Worm (Caenorhabditis elegans) whole organism, L2 larva: ENCODE results near the gene sre-34.

Experiments
- C34F6.9 ChIP-seq: fragments of 150-350 bp; optimal IDR thresholded peaks from 2 replicates; lab custom pipeline; 2014; ENCODE audit warnings: missing biosample characterization, missing genetic modification characterization
- R02D3.7 ChIP-seq: fragments of 150-350 bp; optimal IDR thresholded peaks from 2 replicates; lab custom pipeline; 2014; ENCODE audit warnings: missing biosample characterization, missing genetic modification characterization
- Y55F3AM.14 ChIP-seq: fragments of 200-800 bp; sonication (Bioruptor generic); optimal IDR thresholded peaks from 2 replicates; lab custom pipeline; 2018; ENCODE audit warnings: mild to moderate bottlenecking, missing genetic modification characterization, missing compliant biosample characterization
- alr-1 ChIP-seq: fragments of 150-350 bp; optimal IDR thresholded peaks from 2 replicates; lab custom pipeline; 2014; ENCODE audit warnings: missing biosample characterization, missing genetic modification characterization
- aly-2 ChIP-seq: fragments of 150-350 bp; optimal IDR thresholded peaks from 2 replicates; lab custom pipeline; 2014; ENCODE audit warnings: missing biosample characterization, missing genetic modification characterization
- blmp-1 ChIP-seq: sonication (generic microtip); optimal IDR thresholded peaks from 2 replicates; lab custom pipeline; 2017; ENCODE audit warnings: missing genetic modification characterization, mild to moderate bottlenecking, missing compliant biosample characterization, antibody characterized with exemption, moderate library complexity; ENCODE audit not compliant: insufficient read depth
- ceh-16 ChIP-seq: fragments of 150-350 bp; optimal IDR thresholded peaks from 2 replicates; lab custom pipeline; 2014; ENCODE audit warnings: missing biosample characterization, missing genetic modification characterization
- ceh-82 ChIP-seq: fragments of 150-350 bp; optimal IDR thresholded peaks from 2 replicates; lab custom pipeline; 2014; ENCODE audit warnings: missing biosample characterization, missing genetic modification characterization
- crh-2 ChIP-seq: sonication (generic microtip); optimal IDR thresholded peaks from 2 replicates; lab custom pipeline; 2017; ENCODE audit warnings: missing biosample characterization, missing genetic modification characterization
- dmd-4 ChIP-seq: sonication (generic microtip); optimal IDR thresholded peaks from 2 replicates; lab custom pipeline; 2017; ENCODE audit warnings: missing biosample characterization, missing genetic modification characterization
- egl-27 ChIP-seq: sonication (generic microtip); optimal IDR thresholded peaks from 3 replicates; lab custom pipeline; 2017; ENCODE audit warnings: missing biosample characterization, missing genetic modification reagents, missing genetic modification characterization
- elt-1 ChIP-seq: fragments of 150-350 bp; optimal IDR thresholded peaks from 2 replicates; lab custom pipeline; 2014; ENCODE audit warnings: missing biosample characterization, missing genetic modification characterization
- elt-3 ChIP-seq: sonication (generic microtip); optimal IDR thresholded peaks from 2 replicates; lab custom pipeline; 2017; ENCODE audit warnings: missing biosample characterization, missing genetic modification characterization
- gmeb-1 ChIP-seq: fragments of 150-350 bp; optimal IDR thresholded peaks from 2 replicates; lab custom pipeline; 2014; ENCODE audit warnings: missing biosample characterization, missing genetic modification characterization
- lin-39 ChIP-seq: fragments of 150-350 bp; optimal IDR thresholded peaks from 2 replicates; lab custom pipeline; 2014; ENCODE audit warnings: missing biosample characterization, missing genetic modification reagents, missing genetic modification characterization
- lsy-2 ChIP-seq, 2 experiments: fragments of 150-350 bp in 1 of 2; sonication (generic microtip) in 1 of 2; optimal IDR thresholded peaks; 2 replicates each; lab custom pipeline; 2014 to 2017; ENCODE audit warnings: missing biosample characterization in 2 of 2, missing genetic modification characterization in 2 of 2
- mab-5 ChIP-seq: fragments of 150-350 bp; optimal IDR thresholded peaks from 2 replicates; lab custom pipeline; 2014; ENCODE audit warnings: missing biosample characterization, missing genetic modification characterization
- mbf-1 ChIP-seq: sonication (generic microtip); optimal IDR thresholded peaks from 2 replicates; lab custom pipeline; 2017; ENCODE audit warnings: missing biosample characterization, missing genetic modification characterization
- mdl-1 ChIP-seq, 2 experiments: fragments of 150-350 bp in 1 of 2; sonication (generic microtip) in 1 of 2; optimal IDR thresholded peaks; 2 replicates each; lab custom pipeline; 2017; ENCODE audit warnings: missing biosample characterization in 2 of 2, missing genetic modification characterization in 2 of 2
- nhr-10 ChIP-seq: sonication (generic microtip); optimal IDR thresholded peaks from 2 replicates; lab custom pipeline; 2017; ENCODE audit warnings: missing biosample characterization, missing genetic modification characterization
- nhr-12 ChIP-seq: fragments of 150-350 bp; optimal IDR thresholded peaks from 2 replicates; lab custom pipeline; 2014; ENCODE audit warnings: missing biosample characterization, missing genetic modification characterization
- nhr-129 ChIP-seq: fragments of 150-350 bp; optimal IDR thresholded peaks from 2 replicates; lab custom pipeline; 2014; ENCODE audit warnings: missing biosample characterization, missing genetic modification characterization
- nhr-21 ChIP-seq: fragments of 150-350 bp; optimal IDR thresholded peaks from 2 replicates; lab custom pipeline; 2014; ENCODE audit warnings: missing biosample characterization, missing genetic modification characterization
- nhr-23 ChIP-seq: fragments of 150-350 bp; optimal IDR thresholded peaks from 2 replicates; lab custom pipeline; 2014; ENCODE audit warnings: missing biosample characterization, missing genetic modification reagents, missing genetic modification characterization
- nhr-237 ChIP-seq: fragments of 150-350 bp; optimal IDR thresholded peaks from 2 replicates; lab custom pipeline; 2014; ENCODE audit warnings: missing biosample characterization, missing genetic modification characterization
- nhr-6 ChIP-seq: fragments of 150-350 bp; optimal IDR thresholded peaks from 2 replicates; lab custom pipeline; 2014; ENCODE audit warnings: missing biosample characterization, missing genetic modification characterization
- nhr-77 ChIP-seq: fragments of 150-350 bp; optimal IDR thresholded peaks from 2 replicates; lab custom pipeline; 2014; ENCODE audit warnings: missing biosample characterization, missing genetic modification characterization
- peb-1 ChIP-seq: fragments of 150-350 bp; optimal IDR thresholded peaks from 2 replicates; lab custom pipeline; 2014; ENCODE audit warnings: missing biosample characterization, missing genetic modification characterization
- sem-4 ChIP-seq: fragments of 150-350 bp; optimal IDR thresholded peaks from 2 replicates; lab custom pipeline; 2014; ENCODE audit warnings: missing biosample characterization, missing genetic modification reagents, missing genetic modification characterization
- skn-1 ChIP-seq: sonication (generic microtip); optimal IDR thresholded peaks from 2 replicates; lab custom pipeline; 2017; ENCODE audit warnings: missing biosample characterization, missing genetic modification characterization
- sma-9 ChIP-seq, 2 experiments: fragments of 150-350 bp in 1 of 2; sonication (generic microtip) in 1 of 2; optimal IDR thresholded peaks; 2 replicates each; lab custom pipeline; 2014 to 2016; ENCODE audit warnings: missing genetic modification characterization in 2 of 2, mild to moderate bottlenecking in 1 of 2, missing biosample characterization in 1 of 2, missing compliant biosample characterization in 1 of 2, missing genetic modification reagents in 1 of 2, moderate library complexity in 1 of 2
- snpc-4 ChIP-seq: fragments of 150-350 bp; optimal IDR thresholded peaks from 2 replicates; lab custom pipeline; 2014; ENCODE audit warnings: missing biosample characterization, missing genetic modification characterization
- unc-62 ChIP-seq: fragments of 150-350 bp; optimal IDR thresholded peaks from 2 replicates; lab custom pipeline; 2014; ENCODE audit warnings: missing biosample characterization, missing genetic modification reagents, missing genetic modification characterization
- zag-1 ChIP-seq: fragments of 150-350 bp; optimal IDR thresholded peaks from 2 replicates; lab custom pipeline; 2014; ENCODE audit warnings: missing biosample characterization, missing genetic modification characterization
- ztf-1 ChIP-seq: fragments of 200-800 bp; sonication (Bioruptor generic); conservative IDR thresholded peaks from 2 replicates; pipeline ENCODE4 v1.3.6; 2022; ENCODE audit warnings: missing genetic modification characterization, missing compliant biosample characterization
- ztf-11 ChIP-seq: sonication (generic microtip); optimal IDR thresholded peaks from 2 replicates; lab custom pipeline; 2017; ENCODE audit warnings: missing biosample characterization, missing genetic modification characterization
- ztf-4 ChIP-seq: fragments of 150-350 bp; optimal IDR thresholded peaks from 2 replicates; lab custom pipeline; 2014; ENCODE audit warnings: missing biosample characterization, missing genetic modification characterization

sre-34 gene

ce11 chrII:12449849-12450248 lies at the start of gene sre-34:
TSS of gene sre-34 (plus strand) at chrII:12450149.
- TF ChIP-seq peb-1 (tag; lab: Kevin White, UChicago) (no peak), nhr-237 (no peak), snpc-4 (tag; lab: Kevin White, UChicago) (no peak), elt-3 (tag; lab: Kevin White, UChicago) (no peak), ztf-11 (tag; lab: Kevin White, UChicago) (no peak), C34F6.9 (tag; lab: Kevin White, UChicago) (no peak), nhr-6 (tag; lab: Kevin White, UChicago) (no peak), aly-2 (no peak), crh-2 (no peak), ceh-82 (no peak), nhr-10 (tag; lab: Kevin White, UChicago) (no peak), blmp-1 (tag; lab: Kevin White, UChicago) (no peak)

ce11 chrII:12401791-12402190 lies 48.2 kb upstream of the sre-34 start, which contains the start of gene sre-29:
TSS of gene sre-29 (minus strand) at chrII:12401891.
- TF ChIP-seq R02D3.7 (no peak), skn-1 (no peak), snpc-4 (tag; lab: Kevin White, UChicago) (no peak), mab-5 (tag; lab: Kevin White, UChicago) (no peak), sem-4 (tag; lab: Kevin White, UChicago) (no peak), lsy-2 (tag; optimal IDR thresholded peaks at IDR 0.05; lab: Kevin White, UChicago) (no peak), alr-1 (tag; lab: Kevin White, UChicago) (no peak), sma-9 (GFP tag; optimal IDR thresholded peaks at IDR 0.05; lab: Kevin White, UChicago) (no peak), sma-9 (tag; optimal IDR thresholded peaks at IDR 0.05; lab: Kevin White, UChicago) (no peak), nhr-237 (no peak), ceh-16 (no peak), nhr-23 (tag; lab: Kevin White, UChicago) (no peak), crh-2 (no peak), mbf-1 (no peak)

- TF ChIP-seq nhr-12 (no peak), nhr-129 (no peak), Y55F3AM.14 (no peak), lin-39 (no peak), crh-2 (no peak), nhr-77 (tag; lab: Kevin White, UChicago) (no peak), mbf-1 (no peak), egl-27 (no peak), nhr-23 (tag; lab: Kevin White, UChicago) (no peak), ztf-4 (tag; lab: Kevin White, UChicago) (no peak), elt-1 (no peak), lsy-2 (tag; optimal IDR thresholded peaks at IDR 0.05; lab: Kevin White, UChicago) (no peak), mab-5 (tag; lab: Kevin White, UChicago) (no peak), nhr-21 (tag; lab: Kevin White, UChicago) (no peak), ceh-82 (no peak), skn-1 (no peak), mdl-1 (tag; optimal IDR thresholded peaks at IDR 0.05; lab: Kevin White, UChicago) (no peak), dmd-4 (tag; lab: Kevin White, UChicago) (no peak), R02D3.7 (no peak)
These were observed 43.6 kb upstream of the sre-34 start, which contains the start of gene sre-30 for ce11 chrII:12406394-12406793. TSS of gene sre-30 (minus strand) at chrII:12406494.

ce11 chrII:12408717-12409116 lies 41.2 kb upstream of the sre-34 start, which contains the start of gene sre-31:
TSS of gene sre-31 (minus strand) at chrII:12408817.
- TF ChIP-seq ztf-1 (GFP tag; lab: Robert Waterston, UW) (no peak), nhr-23 (tag; lab: Kevin White, UChicago) (no peak), ceh-16 (no peak), crh-2 (no peak), sma-9 (GFP tag; optimal IDR thresholded peaks at IDR 0.05; lab: Kevin White, UChicago) (no peak), sma-9 (tag; optimal IDR thresholded peaks at IDR 0.05; lab: Kevin White, UChicago) (no peak), zag-1 (tag; lab: Kevin White, UChicago) (no peak)
- TF ChIP-seq, all 48 proteins: peak for 0

- TF ChIP-seq crh-2 (no peak), elt-3 (tag; lab: Kevin White, UChicago) (no peak), unc-62 (GFP tag; lab: Kevin White, UChicago) (no peak), nhr-129 (no peak), nhr-77 (tag; lab: Kevin White, UChicago) (no peak), lin-39 (no peak), gmeb-1 (tag; lab: Kevin White, UChicago) (no peak), peb-1 (tag; lab: Kevin White, UChicago) (no peak)
These were observed 39.8 kb upstream of the sre-34 start, which contains the start of gene F57G9.3 for ce11 chrII:12410107-12410506. TSS of gene F57G9.3 (minus strand) at chrII:12410207.
